Worm (Caenorhabditis elegans) whole organism, midembryonic: Measurements from ENCODE around the gene cdr-6.

Experiments used
- klf-2 ChIP-seq: fragments of 200-800 bp; sonication (Bioruptor generic); conservative IDR thresholded peaks from 2 replicates; pipeline ENCODE4 v1.3.6; 2022; ENCODE audit warnings: missing genetic modification reagents, missing genetic modification characterization, missing compliant biosample characterization
- ref-1 ChIP-seq: fragments of 200-800 bp; sonication (Bioruptor generic); conservative IDR thresholded peaks from 2 replicates; pipeline ENCODE4 v1.3.6; 2022; ENCODE audit warnings: missing genetic modification reagents, missing genetic modification characterization, missing compliant biosample characterization
- tab-1 ChIP-seq: fragments of 200-800 bp; sonication (Bioruptor generic); IDR thresholded peaks from 2 replicates; pipeline ENCODE4 v1.3.6; 2022; ENCODE audit warnings: missing genetic modification characterization, missing compliant biosample characterization

- TF ChIP-seq ref-1 (no peak), tab-1 (no peak), klf-2 (GFP tag; lab: Robert Waterston, UW) (no peak)
These were observed 9.0 kb downstream of the cdr-6 start, which contains the start of gene K01D12.9 for ce11 chrV:12404544-12404943.
